Worm (Caenorhabditis elegans) whole organism, L2 larva: Measurements from ENCODE around the gene C07H4.1.

Experiments used
- R02D3.7 ChIP-seq: fragments of 150-350 bp; optimal IDR thresholded peaks from 2 replicates; lab custom pipeline; 2014; ENCODE audit warnings: missing biosample characterization, missing genetic modification characterization
- Y55F3AM.14 ChIP-seq: fragments of 200-800 bp; sonication (Bioruptor generic); optimal IDR thresholded peaks from 2 replicates; lab custom pipeline; 2018; ENCODE audit warnings: mild to moderate bottlenecking, missing genetic modification characterization, missing compliant biosample characterization
- ZK546.5 ChIP-seq: sonication (generic microtip); optimal IDR thresholded peaks from 2 replicates; lab custom pipeline; 2017; ENCODE audit warnings: missing biosample characterization, missing genetic modification characterization
- alr-1 ChIP-seq: fragments of 150-350 bp; optimal IDR thresholded peaks from 2 replicates; lab custom pipeline; 2014; ENCODE audit warnings: missing biosample characterization, missing genetic modification characterization
- aly-2 ChIP-seq: fragments of 150-350 bp; optimal IDR thresholded peaks from 2 replicates; lab custom pipeline; 2014; ENCODE audit warnings: missing biosample characterization, missing genetic modification characterization
- ama-1 ChIP-seq: fragments of 150-350 bp; optimal IDR thresholded peaks from 2 replicates; lab custom pipeline; 2018; ENCODE audit warnings: inconsistent platforms
- blmp-1 ChIP-seq: sonication (generic microtip); optimal IDR thresholded peaks from 2 replicates; lab custom pipeline; 2017; ENCODE audit warnings: missing genetic modification characterization, mild to moderate bottlenecking, missing compliant biosample characterization, antibody characterized with exemption, moderate library complexity; ENCODE audit not compliant: insufficient read depth
- ceh-82 ChIP-seq: fragments of 150-350 bp; optimal IDR thresholded peaks from 2 replicates; lab custom pipeline; 2014; ENCODE audit warnings: missing biosample characterization, missing genetic modification characterization
- crh-2 ChIP-seq: sonication (generic microtip); optimal IDR thresholded peaks from 2 replicates; lab custom pipeline; 2017; ENCODE audit warnings: missing biosample characterization, missing genetic modification characterization
- egl-27 ChIP-seq: sonication (generic microtip); optimal IDR thresholded peaks from 3 replicates; lab custom pipeline; 2017; ENCODE audit warnings: missing biosample characterization, missing genetic modification reagents, missing genetic modification characterization
- elt-3 ChIP-seq: sonication (generic microtip); optimal IDR thresholded peaks from 2 replicates; lab custom pipeline; 2017; ENCODE audit warnings: missing biosample characterization, missing genetic modification characterization
- fos-1 ChIP-seq: fragments of 150-350 bp; optimal IDR thresholded peaks from 2 replicates; lab custom pipeline; 2014; ENCODE audit warnings: missing biosample characterization, missing genetic modification characterization
- gmeb-1 ChIP-seq: fragments of 150-350 bp; optimal IDR thresholded peaks from 2 replicates; lab custom pipeline; 2014; ENCODE audit warnings: missing biosample characterization, missing genetic modification characterization
- lin-11 ChIP-seq: fragments of 150-350 bp; sonication (generic microtip); optimal IDR thresholded peaks from 2 replicates; lab custom pipeline; 2014; ENCODE audit warnings: missing biosample characterization, missing genetic modification characterization, inconsistent platforms, mixed read lengths
- lin-13 ChIP-seq: fragments of 150-350 bp; optimal IDR thresholded peaks from 2 replicates; lab custom pipeline; 2014; ENCODE audit warnings: missing biosample characterization, missing genetic modification reagents, missing genetic modification characterization
- lin-39 ChIP-seq: fragments of 150-350 bp; optimal IDR thresholded peaks from 2 replicates; lab custom pipeline; 2014; ENCODE audit warnings: missing biosample characterization, missing genetic modification reagents, missing genetic modification characterization
- lsy-2 ChIP-seq, 2 experiments: fragments of 150-350 bp in 1 of 2; sonication (generic microtip) in 1 of 2; optimal IDR thresholded peaks; 2 replicates each; lab custom pipeline; 2014 to 2017; ENCODE audit warnings: missing biosample characterization in 2 of 2, missing genetic modification characterization in 2 of 2
- mab-5 ChIP-seq: fragments of 150-350 bp; optimal IDR thresholded peaks from 2 replicates; lab custom pipeline; 2014; ENCODE audit warnings: missing biosample characterization, missing genetic modification characterization
- mdl-1 ChIP-seq, 2 experiments: fragments of 150-350 bp in 1 of 2; sonication (generic microtip) in 1 of 2; optimal IDR thresholded peaks; 2 replicates each; lab custom pipeline; 2017; ENCODE audit warnings: missing biosample characterization in 2 of 2, missing genetic modification characterization in 2 of 2
- nhr-12 ChIP-seq: fragments of 150-350 bp; optimal IDR thresholded peaks from 2 replicates; lab custom pipeline; 2014; ENCODE audit warnings: missing biosample characterization, missing genetic modification characterization
- nhr-237 ChIP-seq: fragments of 150-350 bp; optimal IDR thresholded peaks from 2 replicates; lab custom pipeline; 2014; ENCODE audit warnings: missing biosample characterization, missing genetic modification characterization
- nhr-25 ChIP-seq: fragments of 150-350 bp; sonication (generic microtip); optimal IDR thresholded peaks from 3 replicates; lab custom pipeline; 2014; ENCODE audit warnings: missing biosample characterization, missing genetic modification characterization
- nhr-6 ChIP-seq: fragments of 150-350 bp; optimal IDR thresholded peaks from 2 replicates; lab custom pipeline; 2014; ENCODE audit warnings: missing biosample characterization, missing genetic modification characterization
- nhr-77 ChIP-seq: fragments of 150-350 bp; optimal IDR thresholded peaks from 2 replicates; lab custom pipeline; 2014; ENCODE audit warnings: missing biosample characterization, missing genetic modification characterization
- peb-1 ChIP-seq: fragments of 150-350 bp; optimal IDR thresholded peaks from 2 replicates; lab custom pipeline; 2014; ENCODE audit warnings: missing biosample characterization, missing genetic modification characterization
- sem-4 ChIP-seq: fragments of 150-350 bp; optimal IDR thresholded peaks from 2 replicates; lab custom pipeline; 2014; ENCODE audit warnings: missing biosample characterization, missing genetic modification reagents, missing genetic modification characterization
- sma-3 ChIP-seq: sonication (generic microtip); optimal IDR thresholded peaks from 2 replicates; lab custom pipeline; 2016; ENCODE audit warnings: missing genetic modification reagents, missing genetic modification characterization, missing compliant biosample characterization
- sma-9 ChIP-seq, 2 experiments: fragments of 150-350 bp in 1 of 2; sonication (generic microtip) in 1 of 2; optimal IDR thresholded peaks; 2 replicates each; lab custom pipeline; 2014 to 2016; ENCODE audit warnings: missing genetic modification characterization in 2 of 2, mild to moderate bottlenecking in 1 of 2, missing biosample characterization in 1 of 2, missing compliant biosample characterization in 1 of 2, missing genetic modification reagents in 1 of 2, moderate library complexity in 1 of 2
- snpc-4 ChIP-seq: fragments of 150-350 bp; optimal IDR thresholded peaks from 2 replicates; lab custom pipeline; 2014; ENCODE audit warnings: missing biosample characterization, missing genetic modification characterization
- unc-39 ChIP-seq: fragments of 150-350 bp; optimal IDR thresholded peaks from 2 replicates; lab custom pipeline; 2014; ENCODE audit warnings: missing biosample characterization, missing genetic modification characterization
- unc-55 ChIP-seq: fragments of 150-350 bp; sonication (generic microtip); optimal IDR thresholded peaks from 3 replicates; lab custom pipeline; 2014; ENCODE audit warnings: missing biosample characterization, missing genetic modification reagents, missing genetic modification characterization
- unc-62 ChIP-seq: fragments of 150-350 bp; optimal IDR thresholded peaks from 2 replicates; lab custom pipeline; 2014; ENCODE audit warnings: missing biosample characterization, missing genetic modification reagents, missing genetic modification characterization
- zag-1 ChIP-seq: fragments of 150-350 bp; optimal IDR thresholded peaks from 2 replicates; lab custom pipeline; 2014; ENCODE audit warnings: missing biosample characterization, missing genetic modification characterization
- ztf-1 ChIP-seq: fragments of 200-800 bp; sonication (Bioruptor generic); conservative IDR thresholded peaks from 2 replicates; pipeline ENCODE4 v1.3.6; 2022; ENCODE audit warnings: missing genetic modification characterization, missing compliant biosample characterization
- ztf-11 ChIP-seq: sonication (generic microtip); optimal IDR thresholded peaks from 2 replicates; lab custom pipeline; 2017; ENCODE audit warnings: missing biosample characterization, missing genetic modification characterization
- ztf-4 ChIP-seq: fragments of 150-350 bp; optimal IDR thresholded peaks from 2 replicates; lab custom pipeline; 2014; ENCODE audit warnings: missing biosample characterization, missing genetic modification characterization

The C07H4.1 gene

DNA sequence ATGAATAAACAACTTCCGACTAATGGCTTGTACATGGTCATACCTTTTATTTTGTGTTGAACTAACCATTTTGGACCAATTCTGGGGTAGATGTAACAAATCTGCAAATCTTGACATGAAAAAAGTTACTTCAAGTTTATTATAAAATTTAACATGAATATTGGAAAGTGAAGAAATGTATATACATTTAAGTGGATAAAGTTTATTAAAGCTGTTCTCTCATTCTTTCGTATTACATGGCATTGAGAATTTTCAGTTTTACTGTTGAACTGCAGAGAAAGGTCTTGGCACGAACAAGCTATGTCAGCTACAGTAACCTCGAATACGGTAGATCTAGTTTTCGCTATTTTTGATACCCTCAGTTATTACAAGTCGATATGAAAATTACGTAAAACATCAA is at the start of gene C07H4.1:
Gene C07H4.1, minus strand, starts transcription at position 101 of the 400 bp plus-strand sequence.
- TF ChIP-seq sma-3 (GFP tag; lab: Kevin White, UChicago) (no peak), ceh-82 (no peak), mdl-1 (tag; optimal IDR thresholded peaks at IDR 0.05; lab: Kevin White, UChicago) (no peak), unc-39 (no peak), fos-1 (no peak), crh-2 (tag; lab: Kevin White, UChicago) (no peak), sma-9 (GFP tag; optimal IDR thresholded peaks at IDR 0.05; lab: Kevin White, UChicago) (no peak), sma-9 (tag; optimal IDR thresholded peaks at IDR 0.05; lab: Kevin White, UChicago) (no peak), nhr-77 (tag; lab: Kevin White, UChicago) (no peak), blmp-1 (no peak), peb-1 (tag; lab: Kevin White, UChicago) (no peak), lsy-2 (tag; optimal IDR thresholded peaks at IDR 0.05; lab: Kevin White, UChicago) (no peak), mab-5 (tag; lab: Kevin White, UChicago) (no peak), lin-11 (tag; lab: Kevin White, UChicago) (no peak), unc-55 (GFP tag; lab: Kevin White, UChicago) (no peak), lin-39 (tag; lab: Kevin White, UChicago) (no peak)

DNA sequence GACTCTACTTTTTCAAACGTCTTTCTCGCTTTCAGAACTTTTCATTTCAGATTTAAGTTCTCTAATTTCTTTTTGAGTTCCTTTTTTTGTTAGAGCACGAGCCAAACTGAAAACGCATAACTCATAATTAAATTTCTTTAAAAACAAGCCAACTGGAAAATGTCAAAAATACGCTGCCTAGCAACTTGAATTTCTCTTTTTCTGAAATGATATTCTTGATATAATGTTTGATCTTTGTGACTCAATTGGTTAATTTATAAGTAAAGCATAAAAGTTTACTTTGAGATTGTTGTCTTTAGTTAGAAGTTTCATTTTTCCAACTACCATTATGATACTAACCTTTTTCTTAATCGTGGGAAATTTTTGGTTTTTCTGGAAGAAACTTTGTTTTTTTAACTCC is 47.6 kb upstream of the C07H4.1 start:
- TF ChIP-seq Y55F3AM.14 (GFP tag; lab: Kevin White, UChicago) (no peak), elt-3 (tag; lab: Kevin White, UChicago) (no peak), nhr-25 (tag; lab: Kevin White, UChicago) (no peak), nhr-237 (no peak), R02D3.7 (no peak), egl-27 (tag; lab: Kevin White, UChicago) (no peak), lin-13 (GFP tag; lab: Kevin White, UChicago) (no peak), alr-1 (tag; lab: Kevin White, UChicago) (no peak), gmeb-1 (tag; lab: Kevin White, UChicago) (no peak), aly-2 (tag; lab: Kevin White, UChicago) (no peak)

DNA sequence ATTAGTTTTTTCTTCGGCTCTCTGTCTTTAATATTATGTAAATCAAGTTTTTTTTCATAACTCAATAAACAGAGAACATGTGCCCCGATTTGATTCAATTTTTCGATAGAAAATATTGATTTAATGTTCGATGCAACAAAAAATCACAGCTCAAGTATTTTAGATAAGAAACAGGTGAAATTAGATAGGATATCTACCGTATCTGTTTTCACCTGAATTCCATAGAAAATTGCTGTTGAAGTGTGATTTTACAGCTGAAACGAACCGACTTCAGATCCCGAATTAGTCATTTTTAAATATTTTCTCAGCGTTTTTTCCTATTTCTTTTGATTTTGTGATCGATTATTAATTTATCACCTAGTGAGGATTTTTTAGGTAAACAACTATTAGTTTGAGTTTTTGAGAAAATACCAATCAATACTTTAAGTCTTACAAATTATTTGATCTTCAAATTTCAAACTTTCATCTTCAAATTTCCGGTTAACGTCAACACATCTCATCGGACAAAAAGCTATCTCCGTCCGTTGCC is 45.8 kb upstream of the C07H4.1 start, which contains the start of gene Y9C2UA.1:
Gene Y9C2UA.1, plus strand, starts transcription at position 479 of the 529 bp plus-strand sequence.
- no peak for TF ChIP-seq gmeb-1 (tag; lab: Kevin White, UChicago)
- TF ChIP-seq nhr-12 (tag; lab: Kevin White, UChicago), result no peak
- TF ChIP-seq fos-1, result no peak
- no peak for TF ChIP-seq nhr-6 (tag; lab: Kevin White, UChicago)

DNA sequence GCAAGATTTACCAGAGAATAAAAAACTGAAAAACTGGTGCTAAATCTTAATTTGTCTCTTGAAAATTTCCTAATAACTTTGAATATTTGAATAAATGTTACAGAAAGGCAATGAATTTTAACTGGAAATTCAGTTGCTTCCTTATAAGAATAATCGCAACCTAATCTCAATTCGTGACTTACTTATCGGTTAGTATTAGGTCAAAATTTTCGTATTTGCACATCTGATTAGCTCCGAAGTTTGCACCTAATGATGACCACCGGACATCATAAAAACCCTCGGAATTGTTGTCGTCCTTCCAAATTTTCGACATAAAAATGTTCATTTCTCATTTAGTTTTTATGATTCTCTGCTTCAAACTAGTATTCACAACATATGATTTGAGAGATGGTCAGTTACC is 44.3 kb upstream of the C07H4.1 start, which contains the start of gene C16D2.3:
Gene C16D2.3, plus strand, starts transcription at position 301 of the 400 bp plus-strand sequence.
- TF ChIP-seq ceh-82, result no peak
- TF ChIP-seq alr-1 (tag; lab: Kevin White, UChicago), result no peak
- TF ChIP-seq blmp-1, result no peak
- TF ChIP-seq unc-39, result no peak
- no peak for TF ChIP-seq snpc-4
- TF ChIP-seq ztf-11 (tag; lab: Kevin White, UChicago), result no peak
- no peak for TF ChIP-seq R02D3.7
- no peak for TF ChIP-seq ama-1

- TF ChIP-seq blmp-1, result no peak
- no peak for TF ChIP-seq ceh-82
- no peak for TF ChIP-seq R02D3.7
- no peak for TF ChIP-seq mab-5 (tag; lab: Kevin White, UChicago)
- TF ChIP-seq, all 48 proteins: peak for 0
Observed at ce11 chrII:9135878-9136277, 42.4 kb upstream of the C07H4.1 start, which contains the start of gene nlp-78. TSS of gene nlp-78 (plus strand) at chrII:9136178.

DNA sequence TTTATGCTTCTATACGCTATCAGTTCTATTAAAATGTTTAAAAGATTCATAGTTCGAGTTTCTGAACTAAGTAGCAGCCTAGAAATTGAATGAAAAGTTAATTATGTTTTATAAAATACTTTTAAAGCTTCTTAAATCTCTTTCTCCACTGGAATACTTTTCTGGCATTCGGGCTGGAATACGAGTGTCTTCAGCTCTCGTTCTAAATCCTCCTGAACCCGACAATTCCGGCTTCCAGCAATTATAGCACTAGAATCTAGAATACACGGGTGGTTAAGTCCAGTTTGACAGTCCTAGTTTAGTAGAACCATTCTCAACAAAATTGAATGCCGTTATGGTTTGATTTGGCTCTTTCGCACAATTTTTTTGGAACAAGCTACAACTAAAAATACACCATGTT is 38.9 kb upstream of the C07H4.1 start:
- no peak for TF ChIP-seq lin-39 (tag; lab: Kevin White, UChicago)
- TF ChIP-seq lin-11 (tag; lab: Kevin White, UChicago), result no peak
- TF ChIP-seq lin-13 (GFP tag; lab: Kevin White, UChicago), result no peak
- no peak for TF ChIP-seq blmp-1
- TF ChIP-seq nhr-25 (tag; lab: Kevin White, UChicago), result no peak
- no peak for TF ChIP-seq ztf-1
- TF ChIP-seq sem-4, result no peak
- TF ChIP-seq unc-62, result no peak
- no peak for TF ChIP-seq unc-55 (GFP tag; lab: Kevin White, UChicago)
- TF ChIP-seq Y55F3AM.14 (GFP tag; lab: Kevin White, UChicago), result no peak
- TF ChIP-seq ztf-4 (tag; lab: Kevin White, UChicago), result no peak
- no peak for TF ChIP-seq alr-1 (tag; lab: Kevin White, UChicago)
- TF ChIP-seq ama-1, result no peak
- no peak for TF ChIP-seq nhr-6 (tag; lab: Kevin White, UChicago)
- TF ChIP-seq ZK546.5, result no peak
- TF ChIP-seq sma-3 (GFP tag; lab: Kevin White, UChicago), result no peak
- no peak for TF ChIP-seq zag-1 (tag; lab: Kevin White, UChicago)
- TF ChIP-seq snpc-4, result no peak
- TF ChIP-seq, all 48 proteins: peak for 0
